Worm (Caenorhabditis elegans): ENCODE measurements around the gene Y57G7A.11.

The Y57G7A.11 gene

ce11 chrII:1276778-1277177 lies at the start of gene Y57G7A.11:
Gene Y57G7A.11 (minus strand): TSS chrII:1276878.
- TF ChIP-seq ceh-28 (tag; optimal IDR thresholded peaks at IDR 0.05) (no peak), elt-3 (tag; optimal IDR thresholded peaks at IDR 0.05) (no peak), zag-1 (tag; optimal IDR thresholded peaks at IDR 0.05) (no peak), daf-12 (tag; optimal IDR thresholded peaks at IDR 0.05) (no peak), ztf-11 (tag; optimal IDR thresholded peaks at IDR 0.05) (no peak), mdl-1 (tag; optimal IDR thresholded peaks at IDR 0.05) (no peak), nhr-67 (tag; optimal IDR thresholded peaks at IDR 0.05) (no peak)

ce11 chrII:1325604-1326003 lies 48.9 kb upstream of the Y57G7A.11 start:
- TF ChIP-seq hmg-11 (tag; optimal IDR thresholded peaks at IDR 0.05) (peak; percentile 8), unc-62 (GFP tag; optimal IDR thresholded peaks at IDR 0.05) (no peak)

- TF ChIP-seq mdl-1 (tag; optimal IDR thresholded peaks at IDR 0.05) (no peak), nhr-25 (tag; optimal IDR thresholded peaks at IDR 0.05) (no peak), nhr-76 (tag; optimal IDR thresholded peaks at IDR 0.05) (no peak), nhr-77 (tag; optimal IDR thresholded peaks at IDR 0.05) (no peak), R02D3.7 (tag; optimal IDR thresholded peaks at IDR 0.05) (no peak), unc-39 (tag; optimal IDR thresholded peaks at IDR 0.05) (no peak), nhr-12 (tag; optimal IDR thresholded peaks at IDR 0.05) (no peak), nfya-1 (tag; optimal IDR thresholded peaks at IDR 0.05; ENCODE audit: insufficient read depth) (no peak), tbx-2 (tag; optimal IDR thresholded peaks at IDR 0.05) (no peak), ZK546.5 (tag; optimal IDR thresholded peaks at IDR 0.05) (no peak), daf-12 (tag; optimal IDR thresholded peaks at IDR 0.05) (no peak), nhr-28 (tag; optimal IDR thresholded peaks at IDR 0.05) (no peak), elt-3 (tag; optimal IDR thresholded peaks at IDR 0.05) (no peak), ama-1 (optimal IDR thresholded peaks at IDR 0.05) (no peak), ceh-28 (tag; optimal IDR thresholded peaks at IDR 0.05) (no peak), egl-5 (tag; optimal IDR thresholded peaks at IDR 0.05) (no peak), fkh-2 (tag; optimal IDR thresholded peaks at IDR 0.05) (no peak), ztf-4 (tag; optimal IDR thresholded peaks at IDR 0.05) (no peak), nhr-237 (tag; optimal IDR thresholded peaks at IDR 0.05) (no peak)
Measured at ce11 chrII:1324017-1324416, 47.3 kb upstream of the Y57G7A.11 start.

- TF ChIP-seq lsy-12 (tag; optimal IDR thresholded peaks at IDR 0.05): peak; percentile 71
- no peak for TF ChIP-seq ztf-11 (tag; optimal IDR thresholded peaks at IDR 0.05)
- TF ChIP-seq ceh-28 (tag; optimal IDR thresholded peaks at IDR 0.05): peak; percentile 10
- TF ChIP-seq hmg-11 (tag; optimal IDR thresholded peaks at IDR 0.05): peak; percentile 40
- TF ChIP-seq nhr-28 (tag; optimal IDR thresholded peaks at IDR 0.05): no peak
- peak; percentile 6 for TF ChIP-seq fkh-10 (GFP tag; optimal IDR thresholded peaks at IDR 0.05)
- TF ChIP-seq egl-5 (tag; optimal IDR thresholded peaks at IDR 0.05): no peak
- no peak for TF ChIP-seq mdl-1 (tag; optimal IDR thresholded peaks at IDR 0.05)
- peak; percentile 48 for TF ChIP-seq nfya-1 (tag; optimal IDR thresholded peaks at IDR 0.05; ENCODE audit: insufficient read depth)
- TF ChIP-seq ceh-9 (tag; optimal IDR thresholded peaks at IDR 0.05): no peak
- peak; percentile 52 for TF ChIP-seq lin-39 (tag; optimal IDR thresholded peaks at IDR 0.05)
- TF ChIP-seq elt-2 (tag; optimal IDR thresholded peaks at IDR 0.05): no peak
- no peak for TF ChIP-seq mml-1 (tag; optimal IDR thresholded peaks at IDR 0.05)
- no peak for TF ChIP-seq fkh-2 (tag; optimal IDR thresholded peaks at IDR 0.05)
- TF ChIP-seq ZK546.5 (tag; optimal IDR thresholded peaks at IDR 0.05): peak; percentile 29
- peak; percentile 58 for TF ChIP-seq lin-15B (tag; optimal IDR thresholded peaks at IDR 0.05)
Measured at ce11 chrII:1323190-1323651, 46.5 kb upstream of the Y57G7A.11 start.

ce11 chrII:1322283-1323173 lies 45.9 kb upstream of the Y57G7A.11 start:
- TF ChIP-seq fkh-2 (tag; optimal IDR thresholded peaks at IDR 0.05) (no peak), ztf-4 (tag; optimal IDR thresholded peaks at IDR 0.05) (no peak), unc-39 (tag; optimal IDR thresholded peaks at IDR 0.05) (no peak), daf-12 (tag; optimal IDR thresholded peaks at IDR 0.05) (no peak), ceh-82 (tag; optimal IDR thresholded peaks at IDR 0.05) (no peak), eor-1 (tag; optimal IDR thresholded peaks at IDR 0.05) (no peak), tbx-2 (tag; optimal IDR thresholded peaks at IDR 0.05) (no peak), skn-1 (tag; optimal IDR thresholded peaks at IDR 0.05) (no peak), elt-2 (tag; optimal IDR thresholded peaks at IDR 0.05) (no peak)

Data from whole organism, L3 larva.